Fruit fly (Drosophila melanogaster): ENCODE data around the gene CG7059.

CG7059 gene

DNA sequence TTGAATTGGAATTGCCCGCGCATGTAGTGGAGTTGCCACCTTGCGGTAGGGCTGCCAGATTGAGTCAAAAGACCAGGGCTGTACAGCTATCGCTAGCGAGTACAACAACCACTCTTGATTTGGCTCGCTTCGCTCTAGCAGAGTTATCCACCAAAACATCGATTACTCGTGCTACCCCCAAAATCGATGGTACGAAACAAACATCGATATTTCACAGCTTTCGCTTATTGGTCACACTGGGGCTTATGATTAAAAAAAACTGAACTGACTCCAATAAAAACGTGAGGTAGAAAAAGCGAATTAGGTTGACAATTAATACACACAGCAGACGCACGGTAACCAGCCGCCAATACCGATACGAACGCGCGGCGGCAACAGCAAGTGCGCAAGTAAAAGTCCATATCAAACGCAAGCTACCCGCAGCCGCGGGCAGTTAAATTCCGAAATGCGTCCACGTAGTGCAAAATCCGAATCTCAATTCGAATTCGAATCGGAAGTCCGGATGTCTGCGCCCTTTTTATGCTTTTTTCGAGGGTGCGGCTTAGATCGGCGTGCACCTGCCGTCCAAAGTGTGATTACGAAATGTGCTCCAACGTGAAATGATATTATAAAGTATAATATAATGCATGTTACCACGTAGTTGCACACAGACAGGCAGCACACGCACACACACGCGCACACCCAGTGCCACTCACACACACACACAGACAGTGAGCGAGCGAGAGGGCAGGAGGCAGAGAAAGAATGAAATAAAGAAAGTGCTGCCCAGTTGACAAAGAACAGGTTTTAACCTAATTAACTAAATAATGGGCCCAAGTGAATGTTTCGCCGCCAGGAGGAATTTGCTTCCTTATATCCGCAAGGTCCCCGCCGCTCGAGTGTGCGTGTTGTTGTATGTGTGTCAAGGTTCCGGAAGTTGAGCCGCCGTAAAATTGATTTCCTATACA lies 32.8 kb upstream of the CG7059 start, which contains the start of gene Sar1 (continued):
- TF ChIP-seq CG6813 (GFP tag; optimal IDR thresholded peaks at IDR 0.05) = no peak
- no peak for TF ChIP-seq btn (GFP tag; optimal IDR thresholded peaks at IDR 0.05)
- TF ChIP-seq Elba2 (GFP tag; optimal IDR thresholded peaks at IDR 0.05) = peak; percentile 76
- peak in 1 of 2 experiments; percentile 53 for TF ChIP-seq tll (GFP tag; optimal IDR thresholded peaks at IDR 0.05)
- peak; percentile 58 for TF ChIP-seq B-H2 (GFP tag; optimal IDR thresholded peaks at IDR 0.05)
- no peak for TF ChIP-seq Fer3 (tag; optimal IDR thresholded peaks at IDR 0.05)
- TF ChIP-seq H2.0 (GFP tag; IDR thresholded peaks at IDR 0.05) = 0 out of 2 replicates have a peak, but pooled peaks have one; percentile 9
- peak; percentile 64 for TF ChIP-seq CG17186 (GFP tag; optimal IDR thresholded peaks at IDR 0.05)
- TF ChIP-seq NFAT (GFP tag; IDR thresholded peaks at IDR 0.05) = peak; percentile 61
- TF ChIP-seq CG10209 (GFP tag; optimal IDR thresholded peaks at IDR 0.05) = no peak
- no peak for TF ChIP-seq Sox100B (GFP tag; optimal IDR thresholded peaks at IDR 0.05)
- TF ChIP-seq zfh1 (GFP tag; IDR thresholded peaks at IDR 0.05) = peak; percentile 23; the same call in 1 of the 3 replicates
- TF ChIP-seq nmo (GFP tag; optimal IDR thresholded peaks at IDR 0.05) = peak; percentile 84
- TF ChIP-seq CG17568 (GFP tag; optimal IDR thresholded peaks at IDR 0.05) = peak; percentile 5
- TF ChIP-seq Side (GFP tag; optimal IDR thresholded peaks at IDR 0.05) = no peak
- TF ChIP-seq Med (GFP tag) = peak; percentile 90
- TF ChIP-seq nom (GFP tag; optimal IDR thresholded peaks at IDR 0.05) = peak; percentile 37
- peak; percentile 4 for TF ChIP-seq sd (tag; optimal IDR thresholded peaks at IDR 0.05)
- no peak for TF ChIP-seq slou (GFP tag; optimal IDR thresholded peaks at IDR 0.05)
- peak; percentile 29 for TF ChIP-seq bcd (GFP tag; optimal IDR thresholded peaks at IDR 0.05)
- peak; percentile 73 for TF ChIP-seq phol (tag; optimal IDR thresholded peaks at IDR 0.05)
- TF ChIP-seq nerfin-1 (tag; optimal IDR thresholded peaks at IDR 0.05) = peak; percentile 31
- TF ChIP-seq sens-2 (GFP tag; IDR thresholded peaks at IDR 0.05) = no peak
- peak; percentile 70 for TF ChIP-seq jumu (GFP tag; optimal IDR thresholded peaks at IDR 0.05)
- TF ChIP-seq luna (GFP tag; optimal IDR thresholded peaks at IDR 0.05) = no peak
- peak; percentile 29 for TF ChIP-seq Hsf (GFP tag; optimal IDR thresholded peaks at IDR 0.05)
- peak; percentile 16 for TF ChIP-seq CG6254 (GFP tag; optimal IDR thresholded peaks at IDR 0.05)
- TF ChIP-seq vvl (GFP tag; IDR thresholded peaks at IDR 0.05) = peak; percentile 72
- TF ChIP-seq gce (GFP tag; IDR thresholded peaks at IDR 0.05) = peak; percentile 23; the same call in 1 of the 3 replicates
- TF ChIP-seq croc (GFP tag; conservative IDR thresholded peaks at IDR 0.05) = no peak
- TF ChIP-seq HLH4C (GFP tag; IDR thresholded peaks at IDR 0.05; ENCODE audit: partially characterized antibody) = peak; percentile 82
- peak; percentile 97 for TF ChIP-seq CG7928 (GFP tag; optimal IDR thresholded peaks at IDR 0.05)
- TF ChIP-seq CG33213 (GFP tag; optimal IDR thresholded peaks at IDR 0.05) = peak; percentile 91
- peak; percentile 72 for TF ChIP-seq pho (GFP tag; optimal IDR thresholded peaks at IDR 0.05)
- peak; percentile 33 for TF ChIP-seq Antp (GFP tag; optimal IDR thresholded peaks at IDR 0.05)
- TF ChIP-seq CG17359 (tag; optimal IDR thresholded peaks at IDR 0.05) = no peak
- TF ChIP-seq CoRest (tag; optimal IDR thresholded peaks at IDR 0.05) = peak; percentile 65
- TF ChIP-seq sob (GFP tag; IDR thresholded peaks at IDR 0.05) = peak; percentile 57; the same call in 1 of the 2 replicates
- TF ChIP-seq CG7271 (tag; optimal IDR thresholded peaks at IDR 0.05) = no peak
- peak; percentile 97 for TF ChIP-seq Opbp (GFP tag; IDR thresholded peaks at IDR 0.05; ENCODE audit: partially characterized antibody)
- TF ChIP-seq CG11504 (tag; optimal IDR thresholded peaks at IDR 0.05) = peak; percentile 79
- TF ChIP-seq dysf (GFP tag; IDR thresholded peaks at IDR 0.05) = no peak
- TF ChIP-seq unc-4 (GFP tag; IDR thresholded peaks at IDR 0.05; ENCODE audit: partially characterized antibody) = peak; percentile 97
- TF ChIP-seq Sry-β (GFP tag; optimal IDR thresholded peaks at IDR 0.05) = no peak
- peak; percentile 81 for TF ChIP-seq CG14860 (GFP tag; IDR thresholded peaks at IDR 0.05; ENCODE audit: partially characterized antibody)
- TF ChIP-seq lbe (GFP tag; optimal IDR thresholded peaks at IDR 0.05) = no peak
- TF ChIP-seq CG1602 (GFP tag; optimal IDR thresholded peaks at IDR 0.05) = peak; percentile 12
